Worm (Caenorhabditis elegans) whole organism, L1 larva: ENCODE results near the gene F58B3.4.

Experiments
- C04F5.9 ChIP-seq: sonication (generic microtip); optimal IDR thresholded peaks from 2 replicates; lab custom pipeline; 2016; ENCODE audit warnings: missing genetic modification characterization, missing compliant biosample characterization
- C16A3.4 ChIP-seq: fragments of 150-350 bp; optimal IDR thresholded peaks from 2 replicates; lab custom pipeline; 2014; ENCODE audit warnings: missing biosample characterization, missing genetic modification characterization
- F16B12.6 ChIP-seq: fragments of 150-350 bp; optimal IDR thresholded peaks from 2 replicates; lab custom pipeline; 2014; ENCODE audit warnings: missing biosample characterization, missing genetic modification characterization
- Y116A8C.19 ChIP-seq: sonication (generic microtip); optimal IDR thresholded peaks from 2 replicates; lab custom pipeline; 2016; ENCODE audit warnings: missing compliant biosample characterization, missing genetic modification characterization, borderline replicate concordance
- alr-1 ChIP-seq: fragments of 200-800 bp; sonication (Bioruptor generic); optimal IDR thresholded peaks from 2 replicates; lab custom pipeline; 2018; ENCODE audit warnings: borderline replicate concordance, mild to moderate bottlenecking, missing genetic modification characterization, missing compliant biosample characterization
- ceh-82 ChIP-seq, 3 experiments: fragments of 150-350 bp in 1 of 3; sonication (generic microtip) in 2 of 3; optimal IDR thresholded peaks; 2 replicates each; lab custom pipeline; 2014 to 2017; ENCODE audit warnings: missing biosample characterization in 3 of 3, missing genetic modification characterization in 3 of 3
- ceh-88 ChIP-seq: fragments of 200-800 bp; sonication (Bioruptor generic); IDR thresholded peaks from 2 replicates; pipeline ENCODE4 v1.3.6; 2022; ENCODE audit warnings: missing genetic modification characterization, missing compliant biosample characterization
- ceh-90 ChIP-seq: sonication (generic microtip); optimal IDR thresholded peaks from 2 replicates; lab custom pipeline; 2016; ENCODE audit warnings: missing genetic modification characterization, missing compliant biosample characterization
- ces-1 ChIP-seq: fragments of 150-350 bp; optimal IDR thresholded peaks from 2 replicates; lab custom pipeline; 2014; ENCODE audit warnings: missing biosample characterization, missing genetic modification reagents, missing genetic modification characterization
- dsc-1 ChIP-seq: sonication (generic microtip); optimal IDR thresholded peaks from 2 replicates; lab custom pipeline; 2016; ENCODE audit warnings: mild to moderate bottlenecking, missing genetic modification characterization, missing compliant biosample characterization
- egl-27 ChIP-seq, 2 experiments: fragments of 150-350 bp in 1 of 2; sonication (generic microtip); optimal IDR thresholded peaks; 3 replicates each; lab custom pipeline; 2017 to 2018; ENCODE audit warnings: missing biosample characterization in 2 of 2, missing genetic modification characterization in 2 of 2, missing genetic modification reagents in 2 of 2
- elt-3 ChIP-seq, 6 experiments: fragments of 150-350 bp in 1 of 6; sonication (generic microtip); optimal IDR thresholded peaks; 2 replicates each; lab custom pipeline; 2017 to 2018; ENCODE audit warnings: missing biosample characterization in 6 of 6, missing genetic modification characterization in 6 of 6, inconsistent platforms in 1 of 6
- fkh-4 ChIP-seq: sonication (generic microtip); optimal IDR thresholded peaks from 2 replicates; lab custom pipeline; 2016; ENCODE audit warnings: missing compliant biosample characterization, missing genetic modification characterization, borderline replicate concordance
- hlh-17 ChIP-seq: fragments of 200-800 bp; sonication (Bioruptor generic); optimal IDR thresholded peaks from 2 replicates; lab custom pipeline; 2018; ENCODE audit warnings: missing genetic modification characterization, mild to moderate bottlenecking, missing compliant biosample characterization, moderate library complexity, borderline replicate concordance
- hlh-4 ChIP-seq: sonication (generic microtip); optimal IDR thresholded peaks from 2 replicates; lab custom pipeline; 2016; ENCODE audit warnings: mild to moderate bottlenecking, missing genetic modification characterization, missing compliant biosample characterization
- lin-35 ChIP-seq, 2 experiments: fragments of 150-350 bp; optimal IDR thresholded peaks; 2 replicates each; lab custom pipeline; 2014; ENCODE audit warnings: missing biosample characterization in 2 of 2, missing genetic modification characterization in 2 of 2, missing genetic modification reagents in 2 of 2
- lsy-2 ChIP-seq, 2 experiments: fragments of 150-350 bp; optimal IDR thresholded peaks; 2 replicates each; lab custom pipeline; 2014; ENCODE audit warnings: missing biosample characterization in 2 of 2, missing genetic modification characterization in 2 of 2
- mab-9 ChIP-seq: fragments of 200-800 bp; sonication (Bioruptor generic); IDR thresholded peaks from 2 replicates; pipeline ENCODE4 v1.3.6; 2022; ENCODE audit warnings: missing genetic modification reagents, missing genetic modification characterization, missing compliant biosample characterization
- mdl-1 ChIP-seq, 2 experiments: fragments of 150-350 bp; optimal IDR thresholded peaks; 2 replicates each; lab custom pipeline; 2014 to 2017; ENCODE audit warnings: missing biosample characterization in 2 of 2, missing genetic modification characterization in 2 of 2, inconsistent platforms in 1 of 2
- mep-1 ChIP-seq: fragments of 150-350 bp; optimal IDR thresholded peaks from 2 replicates; lab custom pipeline; 2014; ENCODE audit warnings: missing biosample characterization, missing genetic modification characterization
- nhr-11 ChIP-seq: fragments of 150-350 bp; optimal IDR thresholded peaks from 2 replicates; lab custom pipeline; 2014; ENCODE audit warnings: missing biosample characterization, missing genetic modification characterization
- nhr-12 ChIP-seq: sonication (generic microtip); optimal IDR thresholded peaks from 2 replicates; lab custom pipeline; 2017; ENCODE audit warnings: missing biosample characterization, missing genetic modification characterization
- nhr-28 ChIP-seq: fragments of 150-350 bp; optimal IDR thresholded peaks from 2 replicates; lab custom pipeline; 2014; ENCODE audit warnings: missing biosample characterization, missing genetic modification characterization
- nhr-85 ChIP-seq: sonication (generic microtip); peaks from one replicate; lab custom pipeline; 2016; ENCODE audit warnings: missing genetic modification characterization, inconsistent platforms, missing compliant biosample characterization
- pag-3 ChIP-seq: sonication (generic microtip); optimal IDR thresholded peaks from 2 replicates; lab custom pipeline; 2017; ENCODE audit warnings: missing genetic modification characterization, mild to moderate bottlenecking, missing compliant biosample characterization, antibody characterized with exemption, borderline replicate concordance; ENCODE audit not compliant: insufficient read depth
- pax-3 ChIP-seq: fragments of 200-800 bp; sonication (Bioruptor generic); optimal IDR thresholded peaks from 2 replicates; lab custom pipeline; 2018; ENCODE audit warnings: mild to moderate bottlenecking, missing genetic modification characterization, moderate library complexity, missing compliant biosample characterization
- rnt-1 ChIP-seq: sonication (generic microtip); optimal IDR thresholded peaks from 2 replicates; lab custom pipeline; 2016; ENCODE audit warnings: mild to moderate bottlenecking, missing genetic modification characterization, moderate library complexity, missing compliant biosample characterization
- sox-4 ChIP-seq: sonication (generic microtip); optimal IDR thresholded peaks from 2 replicates; lab custom pipeline; 2016; ENCODE audit warnings: missing genetic modification characterization, missing compliant biosample characterization
- sup-37 ChIP-seq: fragments of 200-800 bp; sonication (Bioruptor generic); optimal IDR thresholded peaks from 2 replicates; lab custom pipeline; 2018; ENCODE audit warnings: mild to moderate bottlenecking, missing genetic modification characterization, missing compliant biosample characterization
- unc-130 ChIP-seq: fragments of 150-350 bp; optimal IDR thresholded peaks from 2 replicates; lab custom pipeline; 2017; ENCODE audit warnings: missing biosample characterization, missing genetic modification characterization, inconsistent platforms
- unc-30 ChIP-seq: sonication (generic microtip); optimal IDR thresholded peaks from 2 replicates; lab custom pipeline; 2017; ENCODE audit warnings: missing biosample characterization, missing genetic modification characterization
- unc-86 ChIP-seq: sonication (generic microtip); optimal IDR thresholded peaks from 2 replicates; lab custom pipeline; 2016; ENCODE audit warnings: missing genetic modification characterization, missing compliant biosample characterization
- unc-98 ChIP-seq: fragments of 200-800 bp; sonication (Bioruptor generic); IDR thresholded peaks from 2 replicates; pipeline ENCODE4 v1.3.6; 2022; ENCODE audit warnings: missing genetic modification characterization, missing compliant biosample characterization
- vab-15 ChIP-seq: sonication (generic microtip); optimal IDR thresholded peaks from 2 replicates; lab custom pipeline; 2017; ENCODE audit warnings: missing genotype, mild to moderate bottlenecking, missing genetic modification characterization, missing compliant biosample characterization
- xbp-1 ChIP-seq: sonication (generic microtip); optimal IDR thresholded peaks from 2 replicates; lab custom pipeline; 2016; ENCODE audit warnings: missing genetic modification characterization, missing compliant biosample characterization
- ztf-11 ChIP-seq, 2 experiments: sonication (generic microtip); optimal IDR thresholded peaks; 2 replicates each; lab custom pipeline; 2016 to 2017; ENCODE audit warnings: missing genetic modification characterization in 2 of 2, missing biosample characterization in 1 of 2, missing compliant biosample characterization in 1 of 2

F58B3.4 gene

ce11 chrIV:11631750-11632149, at the start of gene F58B3.4:
TSS of gene F58B3.4 (minus strand) at chrIV:11631850.
- no peak for TF ChIP-seq egl-27 (tag; optimal IDR thresholded peaks at IDR 0.05; lab: Kevin White, UChicago)
- TF ChIP-seq mab-9 (GFP tag; lab: Robert Waterston, UW): no peak
- no peak for TF ChIP-seq mep-1 (tag; lab: Kevin White, UChicago)
- no peak for TF ChIP-seq alr-1
- no peak for TF ChIP-seq unc-86 (tag; lab: Kevin White, UChicago)
- no peak for TF ChIP-seq sox-4 (tag; lab: Kevin White, UChicago)
- no peak for TF ChIP-seq unc-30
- no peak for TF ChIP-seq mdl-1 (tag; optimal IDR thresholded peaks at IDR 0.05; lab: Kevin White, UChicago)
- TF ChIP-seq unc-98: no peak
- no peak for TF ChIP-seq sup-37 (GFP tag; lab: Kevin White, UChicago)

ce11 chrIV:11676054-11676453, 44.4 kb upstream of the F58B3.4 start, which contains the start of gene inx-9:
TSS of gene inx-9 (plus strand) at chrIV:11676354.
- TF ChIP-seq pag-3 (tag; lab: Kevin White, UChicago): no peak
- TF ChIP-seq nhr-85 (tag; lab: Kevin White, UChicago): no peak
- TF ChIP-seq, all 84 proteins: peak for 0

- TF ChIP-seq unc-98: no peak
- TF ChIP-seq nhr-12 (tag; lab: Kevin White, UChicago): no peak
- TF ChIP-seq Y116A8C.19: no peak
- TF ChIP-seq vab-15: no peak
- TF ChIP-seq, all 84 proteins: peak for 0
Observed at ce11 chrIV:11673543-11673942, 41.9 kb upstream of the F58B3.4 start, which contains the start of gene inx-8. TSS of gene inx-8 (plus strand) at chrIV:11673843.

- TF ChIP-seq xbp-1 (tag; lab: Kevin White, UChicago) (no peak), lin-35 (GFP tag; optimal IDR thresholded peaks at IDR 0.05; lab: Kevin White, UChicago) (no peak)
Observed at ce11 chrIV:11668001-11668400, 36.4 kb upstream of the F58B3.4 start, which contains the start of gene atg-4.2. TSS of gene atg-4.2 (plus strand) at chrIV:11668024.

ce11 chrIV:11665010-11665409, 33.4 kb upstream of the F58B3.4 start, which contains the start of gene ZK809.9:
TSS of gene ZK809.9 (plus strand) at chrIV:11665310.
- TF ChIP-seq elt-3 (tag; optimal IDR thresholded peaks at IDR 0.05; lab: Kevin White, UChicago): no peak
- no peak for TF ChIP-seq dsc-1 (tag; lab: Kevin White, UChicago)
- no peak for TF ChIP-seq ceh-88 (GFP tag; lab: Robert Waterston, UW)
- TF ChIP-seq rnt-1: no peak
- no peak for TF ChIP-seq lsy-2 (tag; optimal IDR thresholded peaks at IDR 0.05; lab: Kevin White, UChicago)
- TF ChIP-seq fkh-4 (tag; lab: Kevin White, UChicago): no peak
- no peak for TF ChIP-seq Y116A8C.19
- no peak for TF ChIP-seq unc-30
- no peak for TF ChIP-seq egl-27 (tag; optimal IDR thresholded peaks at IDR 0.05; lab: Kevin White, UChicago)
- no peak for TF ChIP-seq C16A3.4 (tag; lab: Kevin White, UChicago)
- no peak for TF ChIP-seq vab-15
- no peak for TF ChIP-seq mep-1 (tag; lab: Kevin White, UChicago)

ce11 chrIV:11659794-11660312, 28.2 kb upstream of the F58B3.4 start, which contains the start of gene ZK792.1:
TSS of gene ZK792.1 (plus strand) at chrIV:11659844.
- no peak for TF ChIP-seq nhr-11
- no peak for TF ChIP-seq sox-4 (tag; lab: Kevin White, UChicago)
- no peak for TF ChIP-seq pax-3 (tag; lab: Kevin White, UChicago)
- no peak for TF ChIP-seq F16B12.6 (tag; lab: Kevin White, UChicago)
- no peak for TF ChIP-seq C04F5.9 (tag; lab: Kevin White, UChicago)
- TF ChIP-seq fkh-4 (tag; lab: Kevin White, UChicago): no peak
- TF ChIP-seq mep-1 (tag; lab: Kevin White, UChicago): no peak
- no peak for TF ChIP-seq ces-1 (GFP tag; lab: Kevin White, UChicago)
- no peak for TF ChIP-seq hlh-17 (GFP tag; lab: Kevin White, UChicago)
- TF ChIP-seq elt-3 (tag; optimal IDR thresholded peaks at IDR 0.05; lab: Kevin White, UChicago): no peak
- TF ChIP-seq hlh-4 (tag; lab: Kevin White, UChicago): no peak
- no peak for TF ChIP-seq ztf-11 (tag; optimal IDR thresholded peaks at IDR 0.05; lab: Kevin White, UChicago)
- no peak for TF ChIP-seq ceh-90 (tag; lab: Kevin White, UChicago)
- no peak for TF ChIP-seq unc-130 (tag; lab: Kevin White, UChicago)
- no peak for TF ChIP-seq egl-27 (tag; optimal IDR thresholded peaks at IDR 0.05; lab: Kevin White, UChicago)
- TF ChIP-seq ceh-82 (tag; optimal IDR thresholded peaks at IDR 0.05; lab: Kevin White, UChicago): no peak
- no peak for TF ChIP-seq nhr-28 (tag; lab: Kevin White, UChicago)
- TF ChIP-seq unc-98: no peak
- TF ChIP-seq, all 84 proteins: peak for 0
